Fruit fly (Drosophila melanogaster) whole organism, embryonic: ENCODE results near the gene anox.

Experiments used
- BEAF-32 ChIP-seq: fragments of 200-800 bp; sonication (Bioruptor generic); optimal IDR thresholded peaks from 3 replicates; lab custom pipeline; 2017; ENCODE audit warnings: missing biosample characterization, missing genetic modification characterization, mild to moderate bottlenecking, moderate library complexity, missing genetic modification reagents
- CG1024 ChIP-seq: fragments of 200-800 bp; sonication (Bioruptor generic); IDR thresholded peaks from 2 replicates; pipeline ENCODE4 v1.3.6; 2022; ENCODE audit warnings: missing biosample characterization, missing genetic modification characterization
- CG10274 ChIP-seq: fragments of 200-800 bp; sonication (Bioruptor generic); optimal IDR thresholded peaks from 3 replicates; lab custom pipeline; 2017; ENCODE audit warnings: missing biosample characterization, mild to moderate bottlenecking, missing genetic modification characterization
- CG10321 ChIP-seq: fragments of 200-800 bp; sonication (Bioruptor generic); IDR thresholded peaks from 2 replicates; pipeline ENCODE4 v1.3.6; 2022; ENCODE audit warnings: missing biosample characterization, missing genetic modification characterization
- CG10565 ChIP-seq: fragments of 200-800 bp; sonication (Bioruptor generic); optimal IDR thresholded peaks from 3 replicates; lab custom pipeline; 2016; ENCODE audit warnings: missing biosample characterization, mild to moderate bottlenecking, missing genetic modification characterization
- CG11247 ChIP-seq: fragments of 200-800 bp; sonication (Bioruptor generic); IDR thresholded peaks from 2 replicates; pipeline ENCODE4 v1.3.6; 2022; ENCODE audit warnings: missing biosample characterization, missing genetic modification characterization
- CG15514 ChIP-seq: fragments of 200-800 bp; sonication (Bioruptor generic); optimal IDR thresholded peaks from 3 replicates; lab custom pipeline; 2017; ENCODE audit warnings: missing biosample characterization, missing genetic modification characterization, mild to moderate bottlenecking, moderate library complexity, missing genetic modification reagents
- CG1647 ChIP-seq: fragments of 200-800 bp; sonication (Bioruptor generic); optimal IDR thresholded peaks from 3 replicates; lab custom pipeline; 2016; ENCODE audit warnings: missing biosample characterization, missing genetic modification characterization
- CG16779 ChIP-seq: fragments of 200-800 bp; sonication (Bioruptor generic); IDR thresholded peaks from 2 replicates; pipeline ENCODE4 v1.3.6; 2022; ENCODE audit warnings: missing biosample characterization, missing genetic modification characterization
- CG17612 ChIP-seq: fragments of 200-800 bp; sonication (Bioruptor generic); IDR thresholded peaks from 2 replicates; pipeline ENCODE4 v1.3.6; 2022; ENCODE audit warnings: missing biosample characterization, missing genetic modification characterization
- CG18011 ChIP-seq: fragments of 200-800 bp; sonication (Bioruptor generic); optimal IDR thresholded peaks from 2 replicates; lab custom pipeline; 2017; ENCODE audit warnings: missing biosample characterization, missing genetic modification characterization, mild to moderate bottlenecking, moderate library complexity, missing genotype
- CG1832 ChIP-seq: fragments of 200-800 bp; sonication (Bioruptor generic); optimal IDR thresholded peaks from 2 replicates; lab custom pipeline; 2017; ENCODE audit warnings: missing biosample characterization, mild to moderate bottlenecking, missing genetic modification characterization, inconsistent platforms
- CG18476 ChIP-seq: fragments of 200-800 bp; sonication (Bioruptor generic); optimal IDR thresholded peaks from 2 replicates; lab custom pipeline; 2016; ENCODE audit warnings: missing biosample characterization, mild to moderate bottlenecking, missing genetic modification characterization
- CG18764 ChIP-seq: fragments of 200-800 bp; sonication (Bioruptor generic); optimal IDR thresholded peaks from 3 replicates; lab custom pipeline; 2016; ENCODE audit warnings: missing biosample characterization, missing genetic modification characterization
- CG3407 ChIP-seq: fragments of 200-800 bp; sonication (Bioruptor generic); optimal IDR thresholded peaks from 2 replicates; lab custom pipeline; 2018; ENCODE audit warnings: missing biosample characterization, mild to moderate bottlenecking, missing genetic modification characterization
- CG4328 ChIP-seq: fragments of 200-800 bp; sonication (Bioruptor generic); optimal IDR thresholded peaks from 3 replicates; lab custom pipeline; 2017; ENCODE audit warnings: missing biosample characterization, missing genetic modification reagents, missing genetic modification characterization
- CG4820 ChIP-seq: fragments of 200-800 bp; sonication (Bioruptor generic); optimal IDR thresholded peaks from 3 replicates; lab custom pipeline; 2016; ENCODE audit warnings: missing biosample characterization, missing genetic modification characterization
- CG4854 ChIP-seq: fragments of 200-800 bp; sonication (Bioruptor generic); optimal IDR thresholded peaks from 2 replicates; lab custom pipeline; 2016; ENCODE audit warnings: missing biosample characterization, missing genetic modification characterization, inconsistent platforms
- CG5180 ChIP-seq: fragments of 200-800 bp; sonication (Bioruptor generic); optimal IDR thresholded peaks from 3 replicates; lab custom pipeline; 2017; ENCODE audit warnings: missing biosample characterization, missing genetic modification characterization, mild to moderate bottlenecking, moderate library complexity, missing genetic modification reagents
- CG9437 ChIP-seq: fragments of 200-800 bp; sonication (Bioruptor generic); optimal IDR thresholded peaks from 2 replicates; lab custom pipeline; 2018; ENCODE audit warnings: missing biosample characterization, mild to moderate bottlenecking, missing genetic modification characterization
- CG9817 ChIP-seq: fragments of 200-800 bp; sonication (Bioruptor generic); optimal IDR thresholded peaks from 2 replicates; lab custom pipeline; 2018; ENCODE audit warnings: missing biosample characterization, mild to moderate bottlenecking, missing genetic modification characterization, moderate library complexity
- CoRest ChIP-seq: fragments of 200-800 bp; sonication (Bioruptor generic); optimal IDR thresholded peaks from 3 replicates; lab custom pipeline; 2018; ENCODE audit warnings: missing biosample characterization, mild to moderate bottlenecking, missing genetic modification characterization, moderate library complexity
- Dll ChIP-seq: fragments of 200-800 bp; sonication (Bioruptor generic); IDR thresholded peaks from 4 replicates; pipeline ENCODE4 v1.3.6; 2022; ENCODE audit warnings: missing biosample characterization, missing genetic modification characterization; ENCODE audit not compliant: partially characterized antibody
- Doc2 ChIP-seq: fragments of 200-800 bp; sonication (Bioruptor generic); IDR thresholded peaks from 2 replicates; pipeline ENCODE4 v1.3.6; 2022; ENCODE audit warnings: missing biosample characterization, missing genetic modification characterization
- Doc3 ChIP-seq: fragments of 200-800 bp; sonication (Bioruptor generic); IDR thresholded peaks from 3 replicates; pipeline ENCODE4 v1.3.6; 2022; ENCODE audit warnings: missing biosample characterization, missing genetic modification characterization; ENCODE audit not compliant: partially characterized antibody
- GATAe ChIP-seq: fragments of 200-800 bp; sonication (Bioruptor generic); conservative IDR thresholded peaks from 2 replicates; pipeline ENCODE4 v1.3.6; 2022; ENCODE audit warnings: missing biosample characterization, missing genetic modification characterization
- Gug ChIP-seq: fragments of 200-800 bp; sonication (Bioruptor generic); IDR thresholded peaks from 4 replicates; pipeline ENCODE4 v1.3.6; 2022; ENCODE audit warnings: missing biosample characterization, missing genetic modification characterization
- HLHmδ ChIP-seq: fragments of 200-800 bp; sonication (Bioruptor generic); optimal IDR thresholded peaks from 2 replicates; lab custom pipeline; 2018; ENCODE audit warnings: missing biosample characterization, mild to moderate bottlenecking, missing genetic modification characterization, moderate library complexity
- Hey ChIP-seq: fragments of 200-800 bp; sonication (Bioruptor generic); optimal IDR thresholded peaks from 3 replicates; lab custom pipeline; 2018; ENCODE audit warnings: missing biosample characterization, mild to moderate bottlenecking, missing genetic modification characterization
- Nf-YA ChIP-seq: fragments of 200-800 bp; sonication (Bioruptor generic); IDR thresholded peaks from 2 replicates; pipeline ENCODE4 v1.3.6; 2022; ENCODE audit warnings: missing biosample characterization, missing genetic modification characterization
- PHDP ChIP-seq: fragments of 200-800 bp; sonication (Bioruptor generic); optimal IDR thresholded peaks from 3 replicates; lab custom pipeline; 2018; ENCODE audit warnings: missing biosample characterization, mild to moderate bottlenecking, missing genetic modification characterization, moderate library complexity
- Rx ChIP-seq: fragments of 200-800 bp; sonication (Bioruptor generic); IDR thresholded peaks from 2 replicates; pipeline ENCODE4 v1.3.6; 2022; ENCODE audit warnings: missing biosample characterization, missing genetic modification characterization
- Ssrp ChIP-seq: fragments of 200-800 bp; sonication (Bioruptor generic); optimal IDR thresholded peaks from 2 replicates; lab custom pipeline; 2018; ENCODE audit warnings: missing biosample characterization, mild to moderate bottlenecking, missing genetic modification characterization, moderate library complexity
- bbx ChIP-seq: fragments of 200-800 bp; sonication (Bioruptor generic); IDR thresholded peaks from 2 replicates; pipeline ENCODE4 v1.3.6; 2022; ENCODE audit warnings: missing biosample characterization, missing genetic modification characterization; ENCODE audit not compliant: partially characterized antibody
- chif ChIP-seq, 2 experiments: fragments of 200-800 bp; sonication (Bioruptor generic); optimal IDR thresholded peaks; 3 replicates each; lab custom pipeline; 2016; ENCODE audit warnings: missing biosample characterization in 2 of 2, missing genetic modification characterization in 2 of 2
- chinmo ChIP-seq: fragments of 200-800 bp; sonication (Bioruptor generic); IDR thresholded peaks from 4 replicates; pipeline ENCODE4 v1.3.6; 2022; ENCODE audit warnings: missing biosample characterization, missing genetic modification characterization; ENCODE audit not compliant: partially characterized antibody
- fd96Cb ChIP-seq: fragments of 200-800 bp; sonication (Bioruptor generic); optimal IDR thresholded peaks from 2 replicates; lab custom pipeline; 2018; ENCODE audit warnings: missing biosample characterization, mild to moderate bottlenecking, missing genetic modification characterization, moderate library complexity
- fru ChIP-seq: fragments of >200 bp; optimal IDR thresholded peaks from 2 replicates; lab custom pipeline; 2017
- lab ChIP-seq: fragments of 200-800 bp; sonication (Bioruptor generic); optimal IDR thresholded peaks from 3 replicates; lab custom pipeline; 2017; ENCODE audit warnings: missing biosample characterization, missing genetic modification characterization, mild to moderate bottlenecking, moderate library complexity, missing genetic modification reagents
- lilli ChIP-seq: fragments of 200-800 bp; sonication (Bioruptor generic); optimal IDR thresholded peaks from 3 replicates; lab custom pipeline; 2016; ENCODE audit warnings: missing biosample characterization, missing genetic modification characterization
- nau ChIP-seq: fragments of 200-800 bp; sonication (Bioruptor generic); optimal IDR thresholded peaks from 3 replicates; lab custom pipeline; 2017; ENCODE audit warnings: missing biosample characterization, mild to moderate bottlenecking, missing genetic modification characterization, missing genetic modification reagents
- otp ChIP-seq: fragments of 200-800 bp; sonication (Bioruptor generic); IDR thresholded peaks from 3 replicates; pipeline ENCODE4, ENCODE4 v1.3.6; 2022; ENCODE audit warnings: missing biosample characterization, missing genetic modification characterization
- sens ChIP-seq: fragments of 200-800 bp; sonication (Bioruptor generic); peaks from one replicate; lab custom pipeline; 2016; ENCODE audit warnings: missing biosample characterization, missing genetic modification characterization
- sens-2 ChIP-seq: fragments of 200-800 bp; sonication (Bioruptor generic); IDR thresholded peaks from 2 replicates; pipeline ENCODE4 v1.3.6; 2022; ENCODE audit warnings: missing biosample characterization, missing genetic modification characterization
- shn ChIP-seq: fragments of 200-800 bp; sonication (Bioruptor generic); optimal IDR thresholded peaks from 3 replicates; lab custom pipeline; 2016; ENCODE audit warnings: missing biosample characterization, missing genetic modification characterization
- sima ChIP-seq: fragments of 200-800 bp; sonication (Bioruptor generic); optimal IDR thresholded peaks from 2 replicates; lab custom pipeline; 2016; ENCODE audit warnings: missing biosample characterization, missing genetic modification characterization
- twi ChIP-seq: fragments of 200-800 bp; optimal IDR thresholded peaks from 2 replicates; lab custom pipeline; 2019; ENCODE audit warnings: missing biosample characterization, mild to moderate bottlenecking, missing genetic modification characterization, moderate library complexity
- tx ChIP-seq: fragments of 200-800 bp; sonication (Bioruptor generic); optimal IDR thresholded peaks from 2 replicates; lab custom pipeline; 2016; ENCODE audit warnings: missing biosample characterization, missing genetic modification characterization
- usp ChIP-seq: fragments of >200 bp; optimal IDR thresholded peaks from 2 replicates; lab custom pipeline; 2017; ENCODE audit warnings: missing biosample characterization, missing genetic modification characterization
- zen ChIP-seq: fragments of 200-800 bp; sonication (Bioruptor generic); optimal IDR thresholded peaks from 3 replicates; lab custom pipeline; 2018; ENCODE audit warnings: missing biosample characterization, mild to moderate bottlenecking, missing genetic modification characterization, moderate library complexity

anox gene

DNA sequence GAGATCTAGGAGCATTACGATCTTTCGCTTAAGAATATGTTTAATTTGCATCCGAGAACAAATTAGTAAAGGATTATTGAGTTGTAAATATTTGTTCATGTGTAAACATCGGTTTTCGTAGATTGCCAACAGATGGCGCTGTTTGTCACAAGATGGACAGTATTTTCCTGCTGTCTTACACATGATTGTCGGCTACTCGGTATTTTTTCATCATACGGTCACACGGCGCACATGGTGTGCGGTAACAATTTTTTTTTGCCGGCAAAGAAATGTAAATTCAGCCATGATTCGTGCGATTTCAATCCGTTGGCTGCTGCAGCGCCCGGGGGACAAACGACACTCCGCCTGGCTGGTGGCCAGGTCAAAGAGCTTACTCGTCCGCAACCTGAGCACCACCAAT lies 43.8 kb upstream of the anox start, which contains the start of the genes bbx and waw (continued):
- TF ChIP-seq CG1832 (no peak), Hey (no peak), CG17612 (GFP tag; lab: Robert Waterston, UW) (no peak), CG16779 (GFP tag; lab: Robert Waterston, UW) (no peak), CG10274 (GFP tag; lab: Kevin White, UChicago) (no peak), CG1024 (GFP tag; lab: Robert Waterston, UW) (no peak), GATAe (GFP tag; lab: Robert Waterston, UW) (no peak), sima (GFP tag; lab: Kevin White, UChicago) (no peak), lab (no peak), Rx (no peak), CG11247 (GFP tag; lab: Robert Waterston, UW) (no peak), nau (GFP tag; lab: Kevin White, UChicago) (no peak), CG1647 (GFP tag; lab: Kevin White, UChicago) (no peak), Gug (no peak), CG4328 (GFP tag; lab: Kevin White, UChicago) (peak; percentile 25), Doc3 (no peak), CG4854 (GFP tag; lab: Kevin White, UChicago) (no peak), usp (GFP tag; lab: Kevin White, UChicago) (no peak), bbx (GFP tag; lab: Robert Waterston, UW) (peak; percentile 41; the same call in 1 of the 2 replicates), chinmo (GFP tag; lab: Robert Waterston, UW) (no peak), CG18476 (GFP tag; lab: Kevin White, UChicago) (no peak), lilli (GFP tag; lab: Kevin White, UChicago) (no peak), shn (GFP tag; lab: Kevin White, UChicago) (no peak), Doc2 (GFP tag; lab: Robert Waterston, UW) (no peak), fru (no peak), BEAF-32 (GFP tag; lab: Kevin White, UChicago) (peak; percentile 33), fd96Cb (tag; lab: Kevin White, UChicago) (no peak), CG9437 (GFP tag; lab: Kevin White, UChicago) (no peak), sens (GFP tag; lab: Kevin White, UChicago) (peak; percentile 85), CG10565 (GFP tag; lab: Kevin White, UChicago) (no peak), Ssrp (tag; lab: Kevin White, UChicago) (no peak), chif (GFP tag; optimal IDR thresholded peaks at IDR 0.05; lab: Kevin White, UChicago) (peak in 1 of 2 experiments; percentile 11), sens-2 (GFP tag; lab: Robert Waterston, UW) (no peak), CG9817 (peak; percentile 8), CG18764 (GFP tag; lab: Kevin White, UChicago) (peak; percentile 6)
- TF ChIP-seq, all 482 proteins: peak for 123

DNA sequence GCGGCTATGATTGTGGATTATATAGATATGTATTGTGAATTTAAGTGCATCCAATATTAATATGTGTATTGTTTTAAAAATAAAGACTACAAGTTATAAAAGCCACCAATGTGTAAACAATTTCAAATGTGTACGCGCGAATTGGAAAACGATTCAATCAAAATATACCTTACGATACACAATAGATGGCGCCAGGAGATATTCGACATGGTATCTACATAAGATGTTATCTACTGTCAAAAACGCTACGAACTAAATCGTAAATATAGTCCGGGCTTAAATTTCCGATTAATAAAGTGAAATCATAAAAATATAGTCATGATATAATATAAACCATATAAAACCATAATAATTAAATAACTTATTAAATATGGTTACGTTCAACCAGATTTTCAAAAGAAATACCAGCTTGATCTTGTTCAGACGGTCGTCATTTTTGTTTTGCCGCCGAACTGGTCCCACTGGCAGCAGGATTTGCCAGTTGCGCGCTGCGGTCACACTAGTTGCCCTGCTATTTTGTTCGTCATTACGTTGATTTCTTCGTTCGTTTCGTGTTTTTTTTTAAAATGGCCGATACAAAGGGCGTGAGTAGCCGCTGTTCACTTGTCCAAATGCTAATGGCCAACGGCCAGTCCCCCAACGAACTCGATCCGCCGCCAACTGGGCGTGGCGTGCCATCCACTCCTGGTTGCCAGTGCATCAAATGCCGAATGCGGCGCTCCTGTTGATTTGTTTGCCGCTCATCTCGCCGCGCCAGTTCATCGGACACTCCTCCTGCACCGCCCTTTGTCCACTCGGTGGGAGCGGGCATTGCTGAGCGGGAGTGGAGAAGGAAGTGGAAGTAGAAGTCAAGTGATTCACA lies 38.9 kb upstream of the anox start, which contains the start of gene Septin1:
TSS of gene Septin1 (plus strand) at position 477 of the 862 bp plus-strand sequence.
- TF ChIP-seq otp (GFP tag; lab: Robert Waterston, UW) (no peak), CoRest (tag; lab: Kevin White, UChicago) (peak; percentile 16), tx (GFP tag; lab: Kevin White, UChicago) (no peak), CG4820 (GFP tag; lab: Kevin White, UChicago) (no peak), CG5180 (GFP tag; lab: Kevin White, UChicago) (no peak), CG10321 (GFP tag; lab: Robert Waterston, UW) (no peak), lilli (GFP tag; lab: Kevin White, UChicago) (no peak), Dll (GFP tag; lab: Robert Waterston, UW) (no peak), CG3407 (GFP tag; lab: Kevin White, UChicago) (no peak), twi (tag; lab: Kevin White, UChicago) (no peak), Nf-YA (no peak), CG15514 (GFP tag; lab: Kevin White, UChicago) (peak; percentile 64), CG18011 (no peak), zen (tag; lab: Kevin White, UChicago) (no peak), HLHmδ (no peak), PHDP (tag; lab: Kevin White, UChicago) (no peak)
